Fruit fly (Drosophila melanogaster) S2 (cell line): ENCODE results near the gene AGO2.

Source experiments
- CG8478 ChIP-seq: fragments of >200 bp; optimal IDR thresholded peaks from 2 replicates; lab custom pipeline; 2018
- CTCF ChIP-seq, 2 experiments: fragments of >200 bp; optimal IDR thresholded peaks; 2 replicates each; lab custom pipeline; 2018

DNA sequence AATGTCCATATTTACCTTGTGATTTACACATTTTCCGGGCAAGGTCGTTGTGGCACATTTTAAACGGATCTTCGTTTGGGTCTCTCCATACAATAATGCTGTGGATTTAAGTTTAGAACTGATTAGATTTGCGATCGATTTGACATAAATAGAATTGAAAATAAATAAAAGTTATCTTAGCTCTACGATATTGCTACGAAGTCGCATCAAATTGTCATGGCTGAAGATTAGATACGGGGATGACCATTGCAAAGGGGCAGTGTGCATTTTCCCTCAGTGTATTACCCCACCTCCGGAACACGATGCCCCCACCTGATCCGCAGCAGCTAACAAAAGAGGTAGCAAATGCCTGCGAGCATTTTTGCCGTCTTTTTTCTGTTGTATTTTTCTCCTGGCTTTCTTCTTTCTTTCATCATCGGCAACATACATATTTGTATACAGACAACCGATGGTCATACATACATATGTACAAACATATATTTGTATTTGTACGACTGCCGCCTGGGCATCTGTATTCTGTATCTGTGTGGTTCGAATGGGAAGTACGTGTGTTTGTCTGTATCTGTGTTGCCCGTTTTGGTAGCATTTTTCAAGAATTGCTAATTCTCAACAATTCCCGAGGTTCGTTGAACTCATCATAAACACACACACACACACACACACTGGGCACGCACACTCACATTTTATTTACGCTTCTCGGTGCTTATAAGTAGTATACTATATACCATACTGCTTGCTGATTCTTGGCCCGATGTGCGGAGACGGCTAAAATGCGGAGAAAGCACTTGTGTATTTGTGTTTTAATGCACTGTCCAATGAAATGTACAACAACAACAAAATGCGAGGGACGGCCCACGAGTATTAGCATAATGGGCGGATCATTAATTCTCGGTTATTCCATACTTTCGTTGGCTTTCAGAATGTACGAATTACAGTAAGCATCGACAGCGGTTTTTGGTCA is 9.2 kb upstream of the AGO2 start:
- TF ChIP-seq CG8478 (no peak), CTCF (optimal IDR thresholded peaks at IDR 0.05; lab: Kevin White, UChicago) (no peak)
